ENCODE assay signal across 1 fruit fly cellular context in genomic region chrX:15933504-15934225, dm6.
TF ChIP-seq lines count a peak whose summit lies in the region.

Gene Ranbp16, minus strand, starts transcription at chrX:15933867.

TF ChIP-seq in whole organism, embryonic, 481 proteins besides CTCF, POLR2A, EP300 and RAD21 (continued from another document):
- TF ChIP-seq ab (GFP tag; optimal IDR thresholded peaks at IDR 0.05; lab: Kevin White, UChicago), result no peak
- peak; percentile 30; the same call in 1 of the 2 replicates for TF ChIP-seq inv (GFP tag; IDR thresholded peaks at IDR 0.05; lab: Robert Waterston, UW; ENCODE audit: partially characterized antibody)
- TF ChIP-seq gfzf (GFP tag; optimal IDR thresholded peaks at IDR 0.05; lab: Kevin White, UChicago), result peak; percentile 62
- TF ChIP-seq pfk (GFP tag; optimal IDR thresholded peaks at IDR 0.05; lab: Kevin White, UChicago), result peak; percentile 72
- TF ChIP-seq row (GFP tag; IDR thresholded peaks at IDR 0.05; lab: Robert Waterston, UW), result peak; percentile 54
- TF ChIP-seq CG7357 (GFP tag; IDR thresholded peaks at IDR 0.05; lab: Robert Waterston, UW), result peak; percentile 76
- TF ChIP-seq Eip74EF (GFP tag; optimal IDR thresholded peaks at IDR 0.05; lab: Kevin White, UChicago), result peak in 1 of 2 experiments; percentile 3
- TF ChIP-seq wek (GFP tag; optimal IDR thresholded peaks at IDR 0.05; lab: Kevin White, UChicago), result peak; percentile 16
- TF ChIP-seq stwl (tag; optimal IDR thresholded peaks at IDR 0.05; lab: Kevin White, UChicago), result peak; percentile 13
